Fruit fly (Drosophila melanogaster): ENCODE data around the gene CG14292.

dm6 chr3R:18875228-18875627, 30.2 kb downstream of the CG14292 start, which contains the start of gene CG14298:
- TF ChIP-seq CG10209 (GFP tag; optimal IDR thresholded peaks at IDR 0.05) (no peak), gcm (GFP tag; optimal IDR thresholded peaks at IDR 0.05) (no peak), Ravus (GFP tag; IDR thresholded peaks at IDR 0.05) (no peak), CG18011 (GFP tag; optimal IDR thresholded peaks at IDR 0.05) (no peak), ase (GFP tag; IDR thresholded peaks at IDR 0.05) (no peak), CTCF (GFP tag; optimal IDR thresholded peaks at IDR 0.05) (no peak)
